Fruit fly (Drosophila melanogaster) whole organism, embryonic: ENCODE data around the gene Cyp4ac1.

Source experiments
- ATbp ChIP-seq: fragments of 200-800 bp; sonication (Bioruptor generic); optimal IDR thresholded peaks from 2 replicates; lab custom pipeline; 2017; ENCODE audit warnings: missing biosample characterization, mild to moderate bottlenecking, missing genetic modification characterization, missing genetic modification reagents
- Adf1 ChIP-seq: fragments of 200-800 bp; sonication (Bioruptor generic); IDR thresholded peaks from 2 replicates; pipeline ENCODE4 v1.3.6; 2022; ENCODE audit warnings: missing biosample characterization, missing genetic modification characterization
- Blimp-1 ChIP-seq: fragments of 200-800 bp; sonication (Bioruptor generic); optimal IDR thresholded peaks from 3 replicates; lab custom pipeline; 2018; ENCODE audit warnings: missing biosample characterization, missing genetic modification characterization, mild to moderate bottlenecking, moderate library complexity, missing genetic modification reagents
- CG11504 ChIP-seq: fragments of 200-800 bp; sonication (Bioruptor generic); optimal IDR thresholded peaks from 3 replicates; lab custom pipeline; 2019; ENCODE audit warnings: missing biosample characterization, mild to moderate bottlenecking, missing genetic modification characterization, moderate library complexity
- CG15269 ChIP-seq: fragments of 200-800 bp; sonication (Bioruptor generic); optimal IDR thresholded peaks from 2 replicates; lab custom pipeline; 2018; ENCODE audit warnings: missing biosample characterization, mild to moderate bottlenecking, missing genetic modification characterization, moderate library complexity
- CG17802 ChIP-seq: fragments of 200-800 bp; sonication (Bioruptor generic); optimal IDR thresholded peaks from 2 replicates; lab custom pipeline; 2018; ENCODE audit warnings: missing biosample characterization, mild to moderate bottlenecking, missing genetic modification characterization, moderate library complexity
- CG2889 ChIP-seq: fragments of 200-800 bp; sonication (Bioruptor generic); IDR thresholded peaks from 3 replicates; pipeline ENCODE4 v1.3.6; 2022; ENCODE audit warnings: missing biosample characterization, missing genetic modification characterization
- CG3407 ChIP-seq: fragments of 200-800 bp; sonication (Bioruptor generic); optimal IDR thresholded peaks from 2 replicates; lab custom pipeline; 2018; ENCODE audit warnings: missing biosample characterization, mild to moderate bottlenecking, missing genetic modification characterization
- CG3726 ChIP-seq: fragments of 200-800 bp; sonication (Bioruptor generic); IDR thresholded peaks from 3 replicates; pipeline ENCODE4, ENCODE4 v1.3.6; 2022; ENCODE audit warnings: missing biosample characterization, missing genetic modification characterization
- CG42726 ChIP-seq: fragments of 200-800 bp; sonication (Bioruptor generic); IDR thresholded peaks from 2 replicates; pipeline ENCODE4 v1.3.6; 2022; ENCODE audit warnings: missing biosample characterization, missing genetic modification characterization; ENCODE audit not compliant: partially characterized antibody
- CG43689 ChIP-seq: fragments of 200-800 bp; sonication (Bioruptor generic); IDR thresholded peaks from 2 replicates; pipeline ENCODE4 v1.3.6; 2022; ENCODE audit warnings: missing biosample characterization, missing genetic modification characterization
- CG4854 ChIP-seq: fragments of 200-800 bp; sonication (Bioruptor generic); optimal IDR thresholded peaks from 2 replicates; lab custom pipeline; 2016; ENCODE audit warnings: missing biosample characterization, missing genetic modification characterization, inconsistent platforms
- CG6254 ChIP-seq: fragments of 200-800 bp; sonication (Bioruptor generic); optimal IDR thresholded peaks from 3 replicates; lab custom pipeline; 2017; ENCODE audit warnings: mild to moderate bottlenecking, missing biosample characterization, missing genetic modification reagents, missing genetic modification characterization
- CG7556 ChIP-seq: fragments of 200-800 bp; sonication (Bioruptor generic); optimal IDR thresholded peaks from 2 replicates; lab custom pipeline; 2017; ENCODE audit warnings: missing biosample characterization, mild to moderate bottlenecking, missing genetic modification characterization
- CG7987 ChIP-seq: fragments of 200-800 bp; sonication (Bioruptor generic); optimal IDR thresholded peaks from 2 replicates; lab custom pipeline; 2018; ENCODE audit warnings: missing biosample characterization, mild to moderate bottlenecking, missing genetic modification characterization, moderate library complexity
- CG8281 ChIP-seq: fragments of 200-800 bp; sonication (Bioruptor generic); optimal IDR thresholded peaks from 2 replicates; lab custom pipeline; 2018; ENCODE audit warnings: missing biosample characterization, mild to moderate bottlenecking, missing genetic modification characterization, moderate library complexity
- CG9437 ChIP-seq: fragments of 200-800 bp; sonication (Bioruptor generic); optimal IDR thresholded peaks from 2 replicates; lab custom pipeline; 2018; ENCODE audit warnings: missing biosample characterization, mild to moderate bottlenecking, missing genetic modification characterization
- CG9727 ChIP-seq: fragments of 200-800 bp; sonication (Bioruptor generic); optimal IDR thresholded peaks from 3 replicates; lab custom pipeline; 2017; ENCODE audit warnings: missing biosample characterization, mild to moderate bottlenecking, missing genetic modification characterization
- Drgx ChIP-seq: fragments of 200-800 bp; sonication (Bioruptor generic); IDR thresholded peaks from 2 replicates; pipeline ENCODE4 v1.3.6; 2022; ENCODE audit warnings: missing biosample characterization, missing genetic modification characterization
- HLHmδ ChIP-seq: fragments of 200-800 bp; sonication (Bioruptor generic); optimal IDR thresholded peaks from 2 replicates; lab custom pipeline; 2018; ENCODE audit warnings: missing biosample characterization, mild to moderate bottlenecking, missing genetic modification characterization, moderate library complexity
- Med ChIP-seq: fragments of 200-800 bp; sonication (Bioruptor generic); peaks from one replicate; lab custom pipeline; 2016; ENCODE audit warnings: missing biosample characterization, missing genetic modification characterization, mild to moderate bottlenecking, inconsistent platforms, moderate library complexity
- Meics ChIP-seq: fragments of 200-800 bp; sonication (Bioruptor generic); optimal IDR thresholded peaks from 2 replicates; lab custom pipeline; 2017; ENCODE audit warnings: missing biosample characterization, mild to moderate bottlenecking, missing genetic modification characterization
- Sox102F ChIP-seq: fragments of 200-800 bp; sonication (Bioruptor generic); optimal IDR thresholded peaks from 2 replicates; lab custom pipeline; 2018; ENCODE audit warnings: missing biosample characterization, mild to moderate bottlenecking, missing genetic modification characterization, moderate library complexity
- Usf ChIP-seq: fragments of 200-800 bp; sonication (Bioruptor generic); optimal IDR thresholded peaks from 2 replicates; lab custom pipeline; 2017; ENCODE audit warnings: missing genotype, missing biosample characterization, missing genetic modification characterization
- cas ChIP-seq: fragments of 200-800 bp; sonication (Bioruptor generic); IDR thresholded peaks from 2 replicates; pipeline ENCODE4 v1.3.6; 2022; ENCODE audit warnings: missing biosample characterization, missing genetic modification characterization
- dysf ChIP-seq: fragments of 200-800 bp; sonication (Bioruptor generic); IDR thresholded peaks from 3 replicates; pipeline ENCODE4 v1.3.6; 2022; ENCODE audit warnings: missing biosample characterization, missing genetic modification characterization
- grau ChIP-seq: fragments of 200-800 bp; optimal IDR thresholded peaks from 3 replicates; lab custom pipeline; 2019; ENCODE audit warnings: missing biosample characterization, mild to moderate bottlenecking, missing genetic modification characterization, moderate library complexity
- inv ChIP-seq: fragments of 200-800 bp; sonication (Bioruptor generic); IDR thresholded peaks from 2 replicates; pipeline ENCODE4 v1.3.6; 2022; ENCODE audit warnings: missing biosample characterization, missing genetic modification characterization; ENCODE audit not compliant: partially characterized antibody
- lilli ChIP-seq: fragments of 200-800 bp; sonication (Bioruptor generic); optimal IDR thresholded peaks from 3 replicates; lab custom pipeline; 2016; ENCODE audit warnings: missing biosample characterization, missing genetic modification characterization
- lola ChIP-seq, 3 experiments: fragments of >200 bp in 2 of 3; fragments of 200-800 bp in 1 of 3; sonication (Bioruptor generic) in 1 of 3; optimal IDR thresholded peaks; 2 replicates each; lab custom pipeline; 2017 to 2019; ENCODE audit warnings: missing biosample characterization in 3 of 3, missing genetic modification characterization in 3 of 3, mild to moderate bottlenecking in 1 of 3, moderate library complexity in 1 of 3
- nerfin-2 ChIP-seq: fragments of 200-800 bp; sonication (Bioruptor generic); IDR thresholded peaks from 2 replicates; pipeline ENCODE4 v1.3.6; 2022; ENCODE audit warnings: missing biosample characterization, missing genetic modification characterization; ENCODE audit not compliant: partially characterized antibody
- odd ChIP-seq: fragments of 200-800 bp; sonication (Bioruptor generic); optimal IDR thresholded peaks from 2 replicates; lab custom pipeline; 2017; ENCODE audit warnings: missing biosample characterization, mild to moderate bottlenecking, missing genetic modification characterization
- p53 ChIP-seq: fragments of 200-800 bp; sonication (Bioruptor generic); optimal IDR thresholded peaks from 2 replicates; lab custom pipeline; 2016; ENCODE audit warnings: missing biosample characterization, missing genetic modification characterization
- scrt ChIP-seq: fragments of 200-800 bp; sonication (Bioruptor generic); optimal IDR thresholded peaks from 2 replicates; lab custom pipeline; 2018; ENCODE audit warnings: missing biosample characterization, mild to moderate bottlenecking, missing genetic modification characterization, moderate library complexity
- stwl ChIP-seq: fragments of 200-800 bp; sonication (Bioruptor generic); optimal IDR thresholded peaks from 3 replicates; lab custom pipeline; 2018; ENCODE audit warnings: missing biosample characterization, mild to moderate bottlenecking, missing genetic modification characterization, moderate library complexity
- unpg ChIP-seq: fragments of 200-800 bp; sonication (Bioruptor generic); optimal IDR thresholded peaks from 3 replicates; lab custom pipeline; 2018; ENCODE audit warnings: missing biosample characterization, mild to moderate bottlenecking, missing genetic modification characterization, moderate library complexity
- vvl ChIP-seq: fragments of 200-800 bp; sonication (Bioruptor generic); IDR thresholded peaks from 2 replicates; pipeline ENCODE4 v1.3.6; 2022; ENCODE audit warnings: missing biosample characterization, missing genetic modification characterization
- wek ChIP-seq: fragments of 200-800 bp; sonication (Bioruptor generic); optimal IDR thresholded peaks from 3 replicates; lab custom pipeline; 2018; ENCODE audit warnings: missing biosample characterization, mild to moderate bottlenecking, missing genetic modification characterization, moderate library complexity

Cyp4ac1 gene

DNA sequence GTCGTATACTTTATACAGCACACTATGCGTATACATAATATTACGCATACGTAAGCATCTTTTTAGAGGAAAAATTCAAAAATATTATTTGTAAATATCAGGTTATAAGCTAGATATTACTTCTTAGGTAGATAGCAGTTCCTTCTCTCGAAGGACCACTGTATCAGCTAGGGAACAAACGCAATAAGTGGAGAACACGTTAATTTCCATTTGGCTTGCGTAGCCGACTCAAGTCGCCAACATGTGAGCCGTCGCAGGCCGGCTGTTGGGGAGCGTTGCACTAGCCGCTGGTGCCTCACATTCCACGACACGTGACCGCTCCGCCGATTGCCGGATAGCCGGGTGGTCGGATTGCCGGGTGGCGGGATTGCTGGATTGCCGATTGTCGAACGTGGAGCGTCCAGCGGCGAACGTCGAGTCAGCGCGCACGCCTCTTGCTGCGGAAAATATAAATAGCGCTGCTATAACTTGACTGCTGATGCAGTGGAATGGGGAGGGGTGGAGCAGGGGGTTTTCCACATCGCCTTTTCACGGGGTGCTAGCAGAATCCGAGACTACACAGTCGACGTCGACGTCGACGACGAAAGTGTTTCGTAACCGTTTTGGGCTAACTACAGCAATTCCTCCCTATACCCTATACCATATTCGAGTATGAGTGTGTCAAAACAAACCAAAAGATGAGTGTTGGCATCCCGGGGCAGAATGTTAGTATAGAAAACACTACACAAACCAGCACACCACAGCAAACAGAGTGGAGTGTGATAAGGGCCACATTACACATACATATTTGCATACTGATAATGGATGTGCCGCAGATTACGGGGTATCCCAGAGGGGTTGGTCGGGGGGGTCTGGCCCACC, 39.5 kb downstream of the Cyp4ac1 start (continued):
- TF ChIP-seq nerfin-2 (GFP tag; lab: Robert Waterston, UW) (no peak), Usf (GFP tag; lab: Kevin White, UChicago) (no peak), CG42726 (GFP tag; lab: Robert Waterston, UW) (0 out of 2 replicates have a peak, but pooled peaks have one; percentile 6), lola (GFP tag; optimal IDR thresholded peaks at IDR 0.05; lab: Kevin White, UChicago) (peak in 1 of 3 experiments; percentile 5), ATbp (GFP tag; lab: Kevin White, UChicago) (peak; percentile 12), unpg (GFP tag; lab: Kevin White, UChicago) (peak; percentile 10), wek (GFP tag; lab: Kevin White, UChicago) (peak; percentile 22), Med (GFP tag; lab: Kevin White, UChicago) (peak; percentile 80), inv (GFP tag; lab: Robert Waterston, UW) (no peak), CG3726 (GFP tag; lab: Robert Waterston, UW) (no peak), cas (no peak), Drgx (GFP tag; lab: Robert Waterston, UW) (peak; percentile 34; the same call in 1 of the 2 replicates), CG6254 (peak; percentile 29), odd (GFP tag; lab: Kevin White, UChicago) (no peak), CG4854 (GFP tag; lab: Kevin White, UChicago) (no peak), stwl (no peak), CG11504 (tag; lab: Kevin White, UChicago) (peak; percentile 24), CG8281 (tag; lab: Kevin White, UChicago) (peak; percentile 97), CG15269 (tag; lab: Kevin White, UChicago) (peak; percentile 8), CG9437 (GFP tag; lab: Kevin White, UChicago) (peak; percentile 50), p53 (no peak), Adf1 (GFP tag; lab: Robert Waterston, UW) (peak; percentile 61), Meics (GFP tag; lab: Kevin White, UChicago) (peak; percentile 42), CG9727 (GFP tag; lab: Kevin White, UChicago) (peak; percentile 31), CG17802 (tag; lab: Kevin White, UChicago) (peak; percentile 26), grau (peak; percentile 28), vvl (GFP tag; lab: Robert Waterston, UW) (peak; percentile 9; the same call in 1 of the 2 replicates), dysf (0 out of 3 replicates have a peak, but pooled peaks have one; percentile 22), CG7987 (GFP tag; lab: Kevin White, UChicago) (peak; percentile 72), Sox102F (GFP tag; lab: Kevin White, UChicago) (peak; percentile 21), HLHmδ (GFP tag; lab: Kevin White, UChicago) (peak; percentile 18), CG2889 (GFP tag; lab: Robert Waterston, UW) (no peak), CG3407 (peak; percentile 36), CG7556 (GFP tag; lab: Kevin White, UChicago) (no peak), scrt (GFP tag; lab: Kevin White, UChicago) (peak; percentile 20), Blimp-1 (GFP tag; lab: Kevin White, UChicago) (peak; percentile 23), lilli (GFP tag; lab: Kevin White, UChicago) (no peak), CG43689 (GFP tag; lab: Robert Waterston, UW) (no peak)
